Worm (Caenorhabditis elegans) whole organism, young adult: ENCODE data around the gene col-187.
"Not testable (repeated sequence)": the region's sequence is repeated elsewhere in the genome, so short reads cannot be mapped to it uniquely, and the experiment has no call there.

ENCODE experiments used
- B0261.1 ChIP-seq: sonication (generic microtip); optimal IDR thresholded peaks from 2 replicates; lab custom pipeline; 2016; ENCODE audit warnings: mild to moderate bottlenecking, missing genetic modification characterization, moderate library complexity, missing compliant biosample characterization
- lsl-1 ChIP-seq: fragments of 200-800 bp; sonication (Bioruptor generic); optimal IDR thresholded peaks from 2 replicates; lab custom pipeline; 2018; ENCODE audit warnings: mild to moderate bottlenecking, missing genetic modification characterization, moderate library complexity, missing compliant biosample characterization

DNA sequence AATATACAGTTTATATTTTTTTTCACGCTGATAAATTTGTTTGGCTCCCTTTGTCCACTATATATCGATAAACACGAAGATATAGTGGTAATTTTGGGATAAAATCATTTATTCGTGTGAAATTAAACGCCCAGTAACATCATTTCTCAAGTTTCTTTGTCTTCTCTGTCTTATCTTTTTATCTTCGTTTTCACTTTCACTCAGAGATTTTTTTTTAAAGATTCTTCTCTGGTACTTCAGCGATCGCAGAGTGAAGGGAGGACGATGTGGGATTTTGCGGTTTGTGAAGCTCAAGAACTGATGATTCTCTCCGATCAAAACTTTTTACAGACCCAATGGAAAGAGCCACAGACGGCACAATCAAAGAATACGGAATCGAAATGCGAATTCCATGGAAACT lies 10.3 kb upstream of the col-187 start, which contains the start of gene T27A8.3:
- not testable (repeated sequence) for TF ChIP-seq lsl-1 (GFP tag; lab: Kevin White, UChicago); B0261.1
